Worm (Caenorhabditis elegans): Measurements from ENCODE around the gene F55C9.11.

ce11 chrV:19325436-19325835 lies 15.9 kb upstream of the F55C9.11 start:
- no peak for TF ChIP-seq snpc-1.2 (GFP tag; IDR thresholded peaks at IDR 0.05)
- TF ChIP-seq skn-1 (tag; optimal IDR thresholded peaks at IDR 0.05): no peak
- no peak for TF ChIP-seq lin-39 (tag; optimal IDR thresholded peaks at IDR 0.05)
- TF ChIP-seq mxl-3 (GFP tag; optimal IDR thresholded peaks at IDR 0.05): no peak
- no peak for TF ChIP-seq T20F7.1 (GFP tag; optimal IDR thresholded peaks at IDR 0.05)
- no peak for TF ChIP-seq fos-1 (tag; optimal IDR thresholded peaks at IDR 0.05)
- no peak for TF ChIP-seq ztf-11 (tag; optimal IDR thresholded peaks at IDR 0.05)
- no peak for TF ChIP-seq nhr-237 (tag; optimal IDR thresholded peaks at IDR 0.05)
- TF ChIP-seq Y105C5A.15 (GFP tag; IDR thresholded peaks at IDR 0.05): no peak
- TF ChIP-seq snpc-4 (tag; optimal IDR thresholded peaks at IDR 0.05): no peak
- no peak for TF ChIP-seq mep-1 (tag; optimal IDR thresholded peaks at IDR 0.05)
- no peak for TF ChIP-seq zfp-2 (tag; optimal IDR thresholded peaks at IDR 0.05)
- TF ChIP-seq ces-1 (GFP tag; optimal IDR thresholded peaks at IDR 0.05): no peak
